Worm (Caenorhabditis elegans): Measurements from ENCODE around the gene srh-19.
"Not testable (repeated sequence)": the region's sequence is repeated elsewhere in the genome, so short reads cannot be mapped to it uniquely, and the experiment has no call there.

The srh-19 gene

DNA sequence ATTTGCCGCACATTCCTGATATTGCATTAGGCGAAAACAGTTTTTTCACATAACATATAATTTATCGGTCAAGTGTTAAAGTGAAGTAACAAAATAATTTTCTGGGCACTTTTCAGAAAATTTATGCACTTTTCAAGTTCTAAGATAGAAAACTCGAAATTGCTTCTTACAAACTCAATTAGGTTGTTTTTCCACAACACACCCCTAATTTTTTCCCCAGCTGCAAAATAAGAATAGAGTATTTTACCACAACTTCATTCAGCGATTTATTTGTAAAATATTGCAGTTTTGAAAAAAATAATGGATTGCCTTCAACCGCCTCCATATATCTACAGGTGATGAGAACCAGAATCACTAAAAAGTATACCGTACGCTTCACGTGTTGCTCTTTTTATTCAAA, at the start of gene srh-19:
srh-19 (plus strand) TSS at position 301 of the 400 bp plus-strand sequence.
- TF ChIP-seq tbx-7 (tag; optimal IDR thresholded peaks at IDR 0.05) (no peak), ceh-22 (tag; optimal IDR thresholded peaks at IDR 0.05) (no peak), unc-55 (GFP tag; optimal IDR thresholded peaks at IDR 0.05) (no peak), ref-2 (tag; optimal IDR thresholded peaks at IDR 0.05) (no peak)

DNA sequence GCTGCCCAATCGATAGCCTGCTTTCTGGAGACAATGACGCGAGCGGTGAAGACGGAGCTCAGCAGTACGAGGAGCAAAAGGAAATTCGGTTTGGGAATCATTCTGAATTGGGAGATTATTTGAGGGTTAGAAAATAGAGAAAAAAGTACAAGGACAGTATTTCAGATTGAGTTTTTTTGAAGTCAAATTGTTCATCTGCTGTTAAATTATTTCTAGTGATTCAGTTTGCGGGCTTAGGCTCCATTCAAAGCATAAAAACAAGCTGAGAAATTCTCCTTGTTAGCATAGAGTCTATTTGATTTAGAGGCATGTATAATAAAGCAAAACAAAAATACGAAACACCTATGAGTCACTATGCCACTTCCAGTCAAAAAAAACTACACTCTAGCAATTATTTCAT, 45.5 kb upstream of the srh-19 start, which contains the start of gene dgn-2:
dgn-2 (minus strand) TSS at position 101 of the 400 bp plus-strand sequence.
- TF ChIP-seq T23F11.4 (GFP tag; optimal IDR thresholded peaks at IDR 0.05): no peak
- TF ChIP-seq Y22D7AL.16 (tag; optimal IDR thresholded peaks at IDR 0.05): no peak
- no peak for TF ChIP-seq gmeb-2 (tag; optimal IDR thresholded peaks at IDR 0.05)
- no peak for TF ChIP-seq hlh-13 (GFP tag; optimal IDR thresholded peaks at IDR 0.05)
- TF ChIP-seq ref-2 (tag; optimal IDR thresholded peaks at IDR 0.05): no peak
- no peak for TF ChIP-seq pqm-1 (tag; optimal IDR thresholded peaks at IDR 0.05)
- TF ChIP-seq eyg-1 (tag; optimal IDR thresholded peaks at IDR 0.05): no peak

DNA sequence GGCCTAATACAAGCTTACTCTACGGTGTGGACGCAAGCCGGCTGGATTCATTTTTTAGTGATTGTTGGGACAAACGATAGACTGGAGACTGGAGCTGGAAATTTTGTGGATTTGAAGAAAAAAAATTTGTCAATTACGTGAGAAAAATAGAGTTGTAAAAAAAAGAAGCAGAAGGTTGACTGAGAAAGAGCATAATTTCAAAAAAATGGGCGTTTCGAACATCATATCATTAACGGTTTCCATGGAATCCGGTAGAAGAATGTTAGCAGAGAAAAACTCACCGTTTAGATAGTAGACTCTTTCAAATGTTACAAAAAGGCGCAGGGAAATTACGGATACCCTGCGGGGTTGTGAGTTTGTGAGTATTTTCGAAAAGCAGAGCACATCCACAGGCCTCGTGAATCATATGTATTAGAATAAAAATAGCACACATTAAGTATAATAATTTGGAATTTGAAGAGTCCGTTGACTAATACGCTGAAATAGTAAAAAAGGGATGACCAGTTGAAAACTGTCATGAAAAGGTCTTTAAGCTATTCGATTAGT, 42.1 kb upstream of the srh-19 start, which contains the start of gene F56C3.7:
F56C3.7 (minus strand) TSS at position 51 of the 546 bp plus-strand sequence.
- TF ChIP-seq sdc-2 (tag; optimal IDR thresholded peaks at IDR 0.05) (peak; percentile 95), nhr-232 (tag; optimal IDR thresholded peaks at IDR 0.05) (no peak)

DNA sequence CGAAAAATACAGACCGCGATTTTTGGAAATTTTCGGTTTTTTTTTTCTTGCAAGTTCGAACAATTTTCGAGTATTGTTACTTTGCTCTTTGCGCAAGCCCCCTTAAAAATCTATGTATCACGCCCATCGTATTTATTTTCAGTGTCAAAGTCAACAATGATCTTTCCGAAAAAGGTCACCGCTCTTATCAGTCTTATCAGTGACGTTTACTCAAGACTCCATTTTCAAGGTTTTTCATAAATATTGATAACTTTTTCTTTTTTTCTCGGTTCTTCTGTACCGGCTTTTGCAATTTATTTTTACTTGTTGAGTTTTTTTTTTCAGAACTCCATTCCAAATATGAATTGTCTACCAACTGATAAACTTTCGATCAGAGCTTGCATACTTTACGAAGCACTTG, 41.3 kb upstream of the srh-19 start, which contains the start of gene fbxa-190:
fbxa-190 (plus strand) TSS at position 325 of the 400 bp plus-strand sequence.
- TF ChIP-seq F13H6.1 (tag; optimal IDR thresholded peaks at IDR 0.05) (no peak), elt-2 (tag; optimal IDR thresholded peaks at IDR 0.05) (peak; percentile 27)

DNA sequence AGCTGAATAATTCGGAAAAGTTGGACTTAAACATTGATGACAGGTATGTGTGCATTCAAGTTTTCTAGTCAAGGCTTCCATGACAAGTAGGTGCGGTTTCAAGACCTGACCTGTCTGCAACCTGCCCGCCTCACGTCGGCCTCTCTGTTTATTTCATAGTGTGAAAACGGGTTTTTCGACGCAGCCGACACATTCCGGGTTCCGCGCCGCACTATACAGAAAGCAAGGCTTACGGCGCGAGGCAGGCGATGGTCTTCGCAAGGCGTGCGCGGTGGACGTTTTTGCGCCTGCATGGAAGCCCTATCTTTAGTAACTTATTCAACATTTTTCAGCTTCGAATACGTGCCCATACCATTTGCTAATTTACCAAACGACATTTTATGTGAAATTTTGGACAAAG, 40.5 kb upstream of the srh-19 start:
- no peak for TF ChIP-seq Y22D7AL.16 (tag; optimal IDR thresholded peaks at IDR 0.05)
- TF ChIP-seq ahr-1 (tag; optimal IDR thresholded peaks at IDR 0.05): no peak
- TF ChIP-seq hlh-13 (GFP tag; optimal IDR thresholded peaks at IDR 0.05): no peak
- no peak for TF ChIP-seq C38D4.7 (GFP tag; optimal IDR thresholded peaks at IDR 0.05)
- TF ChIP-seq nfya-1 (tag; optimal IDR thresholded peaks at IDR 0.05): no peak
- TF ChIP-seq unc-3 (GFP tag; conservative IDR thresholded peaks at IDR 0.05): no peak
- no peak for TF ChIP-seq unc-3 (tag; optimal IDR thresholded peaks at IDR 0.05)
- no peak for TF ChIP-seq dve-1 (tag; optimal IDR thresholded peaks at IDR 0.05)
- TF ChIP-seq fax-1 (tag; optimal IDR thresholded peaks at IDR 0.05): no peak
- no peak for TF ChIP-seq rnt-1 (tag; optimal IDR thresholded peaks at IDR 0.05)
- TF ChIP-seq K09A11.1 (tag; optimal IDR thresholded peaks at IDR 0.05; ENCODE audit: insufficient read depth): no peak
- no peak for TF ChIP-seq lin-11 (tag; optimal IDR thresholded peaks at IDR 0.05)
- TF ChIP-seq pat-9 (tag; optimal IDR thresholded peaks at IDR 0.05): no peak
- TF ChIP-seq syd-9 (tag; optimal IDR thresholded peaks at IDR 0.05): no peak

DNA sequence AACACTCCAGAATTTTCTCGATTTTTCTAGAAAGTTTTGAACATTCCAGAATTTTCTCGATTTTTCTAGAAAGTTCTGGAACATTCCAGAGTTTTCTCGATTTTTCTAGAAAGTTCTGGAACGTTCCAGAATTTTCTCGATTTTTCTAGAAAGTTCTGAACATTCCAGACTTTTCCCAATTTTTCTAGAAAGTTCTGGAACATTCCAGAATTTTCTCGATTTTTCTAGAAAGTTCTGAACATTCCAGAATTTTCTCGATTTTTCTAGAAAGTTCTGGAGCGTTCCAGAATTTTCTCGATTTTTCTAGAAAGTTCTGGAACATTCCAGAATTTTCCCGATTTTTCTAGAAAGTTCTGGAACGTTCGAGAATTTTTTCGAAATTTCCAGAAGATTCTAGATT, 37.9 kb upstream of the srh-19 start:
- TF ChIP-seq unc-3 (GFP tag; conservative IDR thresholded peaks at IDR 0.05): peak; percentile 21; the same call in 1 of the 2 replicates
- not testable (repeated sequence) for TF ChIP-seq unc-3 (tag; optimal IDR thresholded peaks at IDR 0.05)

DNA sequence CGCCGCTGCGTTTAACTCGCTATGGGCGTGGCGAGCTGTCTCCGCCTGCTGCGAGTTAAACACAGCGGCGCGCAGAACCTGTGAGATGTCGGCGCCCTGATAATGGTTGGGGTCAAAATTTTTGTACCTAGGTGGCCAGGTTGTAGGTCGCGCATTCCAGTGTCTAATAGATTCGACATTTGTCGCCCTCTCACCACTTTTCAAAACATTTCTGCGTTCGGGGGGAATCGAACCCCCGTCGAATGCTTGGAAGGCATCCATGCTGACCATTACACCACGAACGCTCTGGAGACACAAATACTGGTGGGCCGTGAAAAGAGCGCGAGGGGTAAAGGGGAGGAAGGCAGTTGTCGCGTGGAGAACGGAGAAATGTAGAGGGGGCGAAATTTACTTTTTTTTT, 33.6 kb upstream of the srh-19 start:
- TF ChIP-seq nfya-1 (tag; optimal IDR thresholded peaks at IDR 0.05): peak; percentile 77
- peak; percentile 17 for TF ChIP-seq ceh-30 (tag; optimal IDR thresholded peaks at IDR 0.05)
- TF ChIP-seq ceh-19 (GFP tag; optimal IDR thresholded peaks at IDR 0.05): peak; percentile 90
- peak; percentile 53 for TF ChIP-seq npax-4 (tag; optimal IDR thresholded peaks at IDR 0.05)
- peak; percentile 80 for TF ChIP-seq hlh-13 (GFP tag; optimal IDR thresholded peaks at IDR 0.05)
- TF ChIP-seq eyg-1 (tag; optimal IDR thresholded peaks at IDR 0.05): peak; percentile 57
- peak; percentile 85 for TF ChIP-seq gmeb-2 (tag; optimal IDR thresholded peaks at IDR 0.05)
- TF ChIP-seq sox-2 (GFP tag; IDR thresholded peaks at IDR 0.05): peak; percentile 57; the same call in 1 of the 2 replicates
- TF ChIP-seq tbx-7 (tag; optimal IDR thresholded peaks at IDR 0.05): peak; percentile 53
- peak; percentile 89 for TF ChIP-seq hlh-6 (tag; optimal IDR thresholded peaks at IDR 0.05)
- TF ChIP-seq dve-1 (tag; optimal IDR thresholded peaks at IDR 0.05): no peak
- peak; percentile 82 for TF ChIP-seq madf-2 (tag; optimal IDR thresholded peaks at IDR 0.05)
- TF ChIP-seq ceh-9 (tag; optimal IDR thresholded peaks at IDR 0.05): peak; percentile 32
- peak; percentile 97 for TF ChIP-seq sdc-2 (tag; optimal IDR thresholded peaks at IDR 0.05)
- TF ChIP-seq Y22D7AL.16 (tag; optimal IDR thresholded peaks at IDR 0.05): peak; percentile 85
- no peak for TF ChIP-seq pax-1 (tag; optimal IDR thresholded peaks at IDR 0.05)
- peak; percentile 88 for TF ChIP-seq elt-2 (tag; optimal IDR thresholded peaks at IDR 0.05)
- peak; percentile 86 for TF ChIP-seq che-1 (tag; optimal IDR thresholded peaks at IDR 0.05)
- peak; percentile 72 for TF ChIP-seq ceh-45 (GFP tag; IDR thresholded peaks at IDR 0.05)
- peak; percentile 77 for TF ChIP-seq K02D7.2 (tag; optimal IDR thresholded peaks at IDR 0.05)
- peak; percentile 65 for TF ChIP-seq fax-1 (tag; optimal IDR thresholded peaks at IDR 0.05)
- peak; percentile 87 for TF ChIP-seq sox-4 (tag; optimal IDR thresholded peaks at IDR 0.05)
